Worm (Caenorhabditis elegans) whole organism, young adult: Measurements from ENCODE around the gene cpt-3.

ENCODE experiments used
- B0019.2 ChIP-seq: fragments of 200-800 bp; sonication (Bioruptor generic); conservative IDR thresholded peaks from 2 replicates; pipeline ENCODE4 v1.3.6; 2022; ENCODE audit warnings: missing genetic modification reagents, missing genetic modification characterization, missing compliant biosample characterization
- B0035.1 ChIP-seq: sonication (generic microtip); optimal IDR thresholded peaks from 2 replicates; lab custom pipeline; 2016; ENCODE audit warnings: missing genetic modification characterization, mild to moderate bottlenecking, missing compliant biosample characterization, missing genotype, missing genetic modification reagents
- B0336.3 ChIP-seq: fragments of 200-800 bp; sonication (Bioruptor generic); IDR thresholded peaks from 2 replicates; pipeline ENCODE4 v1.3.6; 2022; ENCODE audit warnings: missing genetic modification characterization, missing compliant biosample characterization
- F10E7.11 ChIP-seq: sonication (generic microtip); optimal IDR thresholded peaks from 2 replicates; lab custom pipeline; 2017; ENCODE audit warnings: mild to moderate bottlenecking, missing genetic modification characterization, moderate library complexity, missing compliant biosample characterization
- F23B12.7 ChIP-seq: sonication (generic microtip); optimal IDR thresholded peaks from 2 replicates; lab custom pipeline; 2017; ENCODE audit warnings: missing genetic modification characterization, mild to moderate bottlenecking, missing compliant biosample characterization, antibody characterized with exemption, moderate library complexity; ENCODE audit not compliant: insufficient read depth
- F37B4.10 ChIP-seq: fragments of 200-800 bp; sonication (Bioruptor generic); IDR thresholded peaks from 2 replicates; pipeline ENCODE4 v1.3.6; 2022; ENCODE audit warnings: missing genetic modification characterization, missing compliant biosample characterization
- K11D2.4 ChIP-seq: fragments of 200-800 bp; sonication (Bioruptor generic); IDR thresholded peaks from 2 replicates; pipeline ENCODE4 v1.3.6; 2022; ENCODE audit warnings: missing genetic modification reagents, missing genetic modification characterization, missing compliant biosample characterization
- K12H6.12 ChIP-seq: fragments of 200-800 bp; sonication (Bioruptor generic); optimal IDR thresholded peaks from 2 replicates; lab custom pipeline; 2018; ENCODE audit warnings: mild to moderate bottlenecking, missing genetic modification characterization, missing compliant biosample characterization
- T07F8.4 ChIP-seq: sonication (generic microtip); optimal IDR thresholded peaks from 2 replicates; lab custom pipeline; 2016; ENCODE audit warnings: mild to moderate bottlenecking, missing genetic modification characterization, moderate library complexity, missing compliant biosample characterization
- Y67H2A.10 ChIP-seq: fragments of 200-800 bp; sonication (Bioruptor generic); conservative IDR thresholded peaks from 2 replicates; pipeline ENCODE4 v1.3.6; 2022; ENCODE audit warnings: missing genetic modification reagents, missing genetic modification characterization, missing compliant biosample characterization
- akir-1 ChIP-seq: fragments of 200-800 bp; sonication (Bioruptor generic); optimal IDR thresholded peaks from 2 replicates; lab custom pipeline; 2018; ENCODE audit warnings: mild to moderate bottlenecking, missing genetic modification characterization, moderate library complexity, missing compliant biosample characterization
- athp-1 ChIP-seq: sonication (generic microtip); optimal IDR thresholded peaks from 2 replicates; lab custom pipeline; 2017; ENCODE audit warnings: mild to moderate bottlenecking, missing genetic modification characterization, missing compliant biosample characterization
- attf-3 ChIP-seq: fragments of 200-800 bp; sonication (Bioruptor generic); conservative IDR thresholded peaks from 2 replicates; pipeline ENCODE4 v1.3.6; 2022; ENCODE audit warnings: missing genetic modification reagents, missing genetic modification characterization, missing compliant biosample characterization
- attf-6 ChIP-seq: fragments of 200-800 bp; sonication (Bioruptor generic); IDR thresholded peaks from 2 replicates; pipeline ENCODE4 v1.3.6; 2022; ENCODE audit warnings: missing genetic modification reagents, missing genetic modification characterization, missing compliant biosample characterization
- bed-1 ChIP-seq: fragments of 200-800 bp; sonication (Bioruptor generic); IDR thresholded peaks from 2 replicates; pipeline ENCODE4 v1.3.6; 2022; ENCODE audit warnings: missing genetic modification reagents, missing genetic modification characterization, missing compliant biosample characterization
- ceh-100 ChIP-seq: fragments of 200-800 bp; sonication (Bioruptor generic); IDR thresholded peaks from 2 replicates; pipeline ENCODE4 v1.3.6; 2022; ENCODE audit warnings: missing genetic modification reagents, missing genetic modification characterization, missing compliant biosample characterization
- ceh-58 ChIP-seq: fragments of 200-800 bp; sonication (Bioruptor generic); IDR thresholded peaks from 2 replicates; pipeline ENCODE4 v1.3.6; 2022; ENCODE audit warnings: missing genetic modification characterization, missing compliant biosample characterization
- ceh-91 ChIP-seq: fragments of 200-800 bp; sonication (Bioruptor generic); IDR thresholded peaks from 2 replicates; pipeline ENCODE4 v1.3.6; 2022; ENCODE audit warnings: missing genetic modification reagents, missing genetic modification characterization, missing compliant biosample characterization
- die-1 ChIP-seq: sonication (generic microtip); optimal IDR thresholded peaks from 2 replicates; lab custom pipeline; 2016; ENCODE audit warnings: missing genotype, mild to moderate bottlenecking, missing genetic modification characterization, missing compliant biosample characterization
- efl-1 ChIP-seq: fragments of 150-350 bp; optimal IDR thresholded peaks from 2 replicates; lab custom pipeline; 2014; ENCODE audit warnings: missing biosample characterization, missing genetic modification reagents, missing genetic modification characterization
- egl-44 ChIP-seq: fragments of 200-800 bp; sonication (Bioruptor generic); IDR thresholded peaks from 2 replicates; pipeline ENCODE4 v1.3.6; 2022; ENCODE audit warnings: missing genetic modification reagents, missing genetic modification characterization, missing compliant biosample characterization
- egrh-3 ChIP-seq: fragments of 200-800 bp; sonication (Bioruptor generic); IDR thresholded peaks from 2 replicates; pipeline ENCODE4 v1.3.6; 2022; ENCODE audit warnings: missing genetic modification reagents, missing genetic modification characterization, missing compliant biosample characterization
- ekl-4 ChIP-seq: fragments of 200-800 bp; sonication (Bioruptor generic); IDR thresholded peaks from 2 replicates; pipeline ENCODE4 v1.3.6; 2022; ENCODE audit warnings: missing genetic modification reagents, missing genetic modification characterization, missing compliant biosample characterization
- fkh-3 ChIP-seq: sonication (generic microtip); optimal IDR thresholded peaks from 2 replicates; lab custom pipeline; 2016; ENCODE audit warnings: mild to moderate bottlenecking, missing genetic modification characterization, missing compliant biosample characterization
- hlh-26 ChIP-seq: fragments of 200-800 bp; sonication (Bioruptor generic); conservative IDR thresholded peaks from 2 replicates; pipeline ENCODE4 v1.3.6; 2022; ENCODE audit warnings: missing genetic modification reagents, missing genetic modification characterization, missing compliant biosample characterization
- hrde-1 ChIP-seq: sonication (generic microtip); optimal IDR thresholded peaks from 2 replicates; lab custom pipeline; 2016; ENCODE audit warnings: missing genetic modification characterization, mild to moderate bottlenecking, missing compliant biosample characterization, moderate library complexity, missing genotype, missing genetic modification reagents, borderline replicate concordance
- lin-40 ChIP-seq: sonication (generic microtip); optimal IDR thresholded peaks from 2 replicates; lab custom pipeline; 2016; ENCODE audit warnings: missing genetic modification characterization, mild to moderate bottlenecking, missing compliant biosample characterization, missing genotype, missing genetic modification reagents
- lsl-1 ChIP-seq: fragments of 200-800 bp; sonication (Bioruptor generic); optimal IDR thresholded peaks from 2 replicates; lab custom pipeline; 2018; ENCODE audit warnings: mild to moderate bottlenecking, missing genetic modification characterization, moderate library complexity, missing compliant biosample characterization
- madf-10 ChIP-seq: sonication (generic microtip); optimal IDR thresholded peaks from 2 replicates; lab custom pipeline; 2016; ENCODE audit warnings: mild to moderate bottlenecking, missing genetic modification characterization, missing compliant biosample characterization
- madf-8 ChIP-seq: fragments of 200-800 bp; sonication (Bioruptor generic); conservative IDR thresholded peaks from 2 replicates; pipeline ENCODE4 v1.3.6; 2022; ENCODE audit warnings: missing genetic modification reagents, missing genetic modification characterization, missing compliant biosample characterization
- mxl-1 ChIP-seq: sonication (generic microtip); optimal IDR thresholded peaks from 2 replicates; lab custom pipeline; 2016; ENCODE audit warnings: missing genetic modification characterization, missing compliant biosample characterization
- nfya-2 ChIP-seq: fragments of 200-800 bp; sonication (Bioruptor generic); IDR thresholded peaks from 2 replicates; pipeline ENCODE4 v1.3.6; 2022; ENCODE audit warnings: missing genetic modification reagents, missing genetic modification characterization, missing compliant biosample characterization
- nfyb-1 ChIP-seq: fragments of 200-800 bp; sonication (Bioruptor generic); IDR thresholded peaks from 2 replicates; pipeline ENCODE4 v1.3.6; 2022; ENCODE audit warnings: missing genetic modification reagents, missing genetic modification characterization, missing compliant biosample characterization
- nhr-179 ChIP-seq: sonication (generic microtip); optimal IDR thresholded peaks from 2 replicates; lab custom pipeline; 2016; ENCODE audit warnings: mild to moderate bottlenecking, missing genetic modification characterization, missing compliant biosample characterization
- nhr-27 ChIP-seq: fragments of 200-800 bp; sonication (Bioruptor generic); optimal IDR thresholded peaks from 2 replicates; lab custom pipeline; 2018; ENCODE audit warnings: mild to moderate bottlenecking, missing genetic modification characterization, moderate library complexity, missing compliant biosample characterization
- nhr-80 ChIP-seq: sonication (generic microtip); optimal IDR thresholded peaks from 2 replicates; lab custom pipeline; 2016; ENCODE audit warnings: missing genetic modification characterization, missing compliant biosample characterization
- nhr-90 ChIP-seq: sonication (generic microtip); optimal IDR thresholded peaks from 2 replicates; lab custom pipeline; 2016; ENCODE audit warnings: missing genotype, mild to moderate bottlenecking, missing genetic modification characterization, missing compliant biosample characterization
- rcor-1 ChIP-seq: fragments of 200-800 bp; sonication (Bioruptor generic); IDR thresholded peaks from 2 replicates; pipeline ENCODE4 v1.3.6; 2022; ENCODE audit warnings: missing genetic modification reagents, missing genetic modification characterization, missing compliant biosample characterization
- sea-2 ChIP-seq: fragments of 200-800 bp; sonication (Bioruptor generic); IDR thresholded peaks from 2 replicates; pipeline ENCODE4 v1.3.6; 2022; ENCODE audit warnings: missing genetic modification characterization, missing compliant biosample characterization
- snpc-1.1 ChIP-seq: sonication (generic microtip); optimal IDR thresholded peaks from 2 replicates; lab custom pipeline; 2017; ENCODE audit warnings: missing genetic modification characterization, mild to moderate bottlenecking, missing compliant biosample characterization, antibody characterized with exemption, moderate library complexity, missing genotype, missing genetic modification reagents; ENCODE audit not compliant: insufficient read depth
- snpc-4 ChIP-seq, 5 experiments: fragments of 150-350 bp in 1 of 5; sonication (generic microtip) in 4 of 5; optimal IDR thresholded peaks; 2 replicates each; lab custom pipeline; 2014 to 2018; ENCODE audit warnings: missing genetic modification characterization in 5 of 5, missing biosample characterization in 3 of 5, antibody characterized with exemption in 2 of 5, mild to moderate bottlenecking in 2 of 5, missing compliant biosample characterization in 2 of 5, missing genotype in 2 of 5, moderate library complexity in 2 of 5, missing genetic modification reagents in 1 of 5
- tbp1 ChIP-seq: fragments of 200-800 bp; sonication (Bioruptor generic); optimal IDR thresholded peaks from 2 replicates; lab custom pipeline; 2018; ENCODE audit warnings: mild to moderate bottlenecking, missing genetic modification characterization, missing compliant biosample characterization
- tbx-9 ChIP-seq: sonication (generic microtip); optimal IDR thresholded peaks from 2 replicates; lab custom pipeline; 2016; ENCODE audit warnings: borderline replicate concordance, missing genetic modification characterization, inconsistent platforms, missing compliant biosample characterization
- unc-130 ChIP-seq: sonication (generic microtip); optimal IDR thresholded peaks from 2 replicates; lab custom pipeline; 2016; ENCODE audit warnings: missing genetic modification reagents, missing genetic modification characterization, missing compliant biosample characterization
- unc-62 ChIP-seq: fragments of 150-350 bp; optimal IDR thresholded peaks from 2 replicates; lab custom pipeline; 2014; ENCODE audit warnings: missing biosample characterization, missing genetic modification reagents, missing genetic modification characterization
- xnd-1 ChIP-seq: sonication (generic microtip); optimal IDR thresholded peaks from 2 replicates; lab custom pipeline; 2016; ENCODE audit warnings: missing genotype, missing genetic modification reagents, missing genetic modification characterization, missing compliant biosample characterization
- ztf-18 ChIP-seq: sonication (generic microtip); optimal IDR thresholded peaks from 2 replicates; lab custom pipeline; 2016; ENCODE audit warnings: missing genotype, mild to moderate bottlenecking, missing genetic modification characterization, missing compliant biosample characterization
- ztf-22 ChIP-seq: fragments of 200-800 bp; sonication (Bioruptor generic); optimal IDR thresholded peaks from 2 replicates; lab custom pipeline; 2018; ENCODE audit warnings: mild to moderate bottlenecking, missing genetic modification characterization, moderate library complexity, missing compliant biosample characterization
- ztf-3 ChIP-seq: fragments of 200-800 bp; sonication (Bioruptor generic); optimal IDR thresholded peaks from 2 replicates; lab custom pipeline; 2018; ENCODE audit warnings: mild to moderate bottlenecking, missing genetic modification characterization, missing compliant biosample characterization

The cpt-3 gene

DNA sequence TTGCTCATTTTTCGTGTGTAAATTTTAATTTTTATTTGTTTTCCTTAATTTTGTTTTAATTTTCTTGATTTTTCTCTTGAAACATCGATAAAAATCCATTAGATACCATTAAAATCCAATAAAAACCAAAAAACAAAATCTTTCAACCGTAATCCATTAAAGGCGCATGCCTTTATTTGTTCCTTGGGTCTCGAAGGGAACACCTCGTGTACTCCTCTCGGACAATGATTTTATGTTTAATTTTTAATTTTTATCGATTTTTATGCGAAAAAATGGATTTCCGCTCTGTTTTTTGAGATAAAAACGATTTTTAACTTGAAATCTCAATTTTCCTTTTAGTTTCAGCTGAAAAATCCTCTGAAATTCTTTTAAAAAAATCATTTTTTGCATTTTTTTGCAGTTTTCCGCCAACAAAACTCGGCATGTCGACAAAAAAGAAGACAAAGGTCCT, 19.3 kb downstream of the cpt-3 start, which contains the start of gene ppk-2:
Gene ppk-2 (plus strand): TSS at position 401 of the 451 bp plus-strand sequence.
- no peak for TF ChIP-seq F10E7.11 (tag; lab: Kevin White, UChicago)
- 0 out of 2 replicates have a peak, but pooled peaks have one; percentile 25 for TF ChIP-seq rcor-1 (GFP tag; lab: Robert Waterston, UW)
- TF ChIP-seq athp-1 = no peak
- no peak for TF ChIP-seq Y67H2A.10 (GFP tag; lab: Robert Waterston, UW)
- TF ChIP-seq fkh-3 (tag; lab: Kevin White, UChicago) = no peak
- no peak for TF ChIP-seq B0019.2
- TF ChIP-seq B0035.1 (tag; lab: Kevin White, UChicago) = no peak
- TF ChIP-seq tbx-9 = no peak
- TF ChIP-seq madf-10 (tag; lab: Kevin White, UChicago) = no peak
- no peak for TF ChIP-seq K12H6.12 (tag; lab: Kevin White, UChicago)
- TF ChIP-seq nhr-90 (tag; lab: Kevin White, UChicago) = no peak
- no peak for TF ChIP-seq mxl-1 (tag; lab: Kevin White, UChicago)
- TF ChIP-seq F37B4.10 (GFP tag; lab: Robert Waterston, UW) = no peak
- no peak for TF ChIP-seq attf-6
- TF ChIP-seq bed-1 (GFP tag; lab: Robert Waterston, UW) = no peak
- TF ChIP-seq tbp1 (GFP tag; lab: Kevin White, UChicago) = peak; percentile 1
- no peak for TF ChIP-seq die-1 (tag; lab: Kevin White, UChicago)
- TF ChIP-seq hlh-26 = no peak
- no peak for TF ChIP-seq nhr-27 (tag; lab: Kevin White, UChicago)
- TF ChIP-seq attf-3 (GFP tag; lab: Robert Waterston, UW) = no peak
- TF ChIP-seq ceh-58 (GFP tag; lab: Robert Waterston, UW) = no peak
- no peak for TF ChIP-seq hrde-1 (tag; lab: Kevin White, UChicago)
- TF ChIP-seq lsl-1 (GFP tag; lab: Kevin White, UChicago) = peak; percentile 65
- no peak for TF ChIP-seq K11D2.4
- TF ChIP-seq ekl-4 (GFP tag; lab: Robert Waterston, UW) = 0 out of 2 replicates have a peak, but pooled peaks have one; percentile 14
- no peak for TF ChIP-seq egrh-3 (GFP tag; lab: Robert Waterston, UW)
- TF ChIP-seq T07F8.4 (tag; lab: Kevin White, UChicago) = no peak
- no peak for TF ChIP-seq ztf-18 (tag; lab: Kevin White, UChicago)
- no peak for TF ChIP-seq snpc-4 (GFP tag; optimal IDR thresholded peaks at IDR 0.05; lab: Kevin White, UChicago)
- no peak for TF ChIP-seq snpc-4 (tag; optimal IDR thresholded peaks at IDR 0.05; lab: Kevin White, UChicago)
- TF ChIP-seq ztf-3 = no peak
- TF ChIP-seq nfyb-1 (GFP tag; lab: Robert Waterston, UW) = no peak
- TF ChIP-seq snpc-1.1 (tag; lab: Kevin White, UChicago) = peak; percentile 16
- no peak for TF ChIP-seq ceh-100 (GFP tag; lab: Robert Waterston, UW)
- no peak for TF ChIP-seq akir-1
- TF ChIP-seq F23B12.7 = no peak
- no peak for TF ChIP-seq B0336.3 (GFP tag; lab: Robert Waterston, UW)
- TF ChIP-seq sea-2 (GFP tag; lab: Robert Waterston, UW) = no peak
- no peak for TF ChIP-seq ztf-22 (GFP tag; lab: Kevin White, UChicago)
- peak; percentile 83 for TF ChIP-seq madf-8 (GFP tag; lab: Robert Waterston, UW)
- peak; percentile 34; the same call in 1 of the 2 replicates for TF ChIP-seq ceh-91 (GFP tag; lab: Robert Waterston, UW)
- no peak for TF ChIP-seq nfya-2 (GFP tag; lab: Robert Waterston, UW)
- TF ChIP-seq egl-44 (GFP tag; lab: Robert Waterston, UW) = no peak
- no peak for TF ChIP-seq unc-130 (GFP tag; lab: Kevin White, UChicago)
- no peak for TF ChIP-seq nhr-80 (tag; lab: Kevin White, UChicago)
- TF ChIP-seq lin-40 (tag; lab: Kevin White, UChicago) = no peak
- TF ChIP-seq unc-62 (GFP tag; lab: Kevin White, UChicago) = no peak
- peak; percentile 47 for TF ChIP-seq efl-1 (GFP tag; lab: Kevin White, UChicago)
- peak; percentile 93 for TF ChIP-seq xnd-1 (tag; lab: Kevin White, UChicago)
- no peak for TF ChIP-seq nhr-179 (tag; lab: Kevin White, UChicago)
